Worm (Caenorhabditis elegans) whole organism, midembryonic: ENCODE data around the gene C50F4.4.

Source experiments
- T22C8.4 ChIP-seq: fragments of 200-800 bp; sonication (Bioruptor generic); IDR thresholded peaks from 2 replicates; pipeline ENCODE4 v1.3.6; 2022; ENCODE audit warnings: missing genetic modification characterization, missing compliant biosample characterization
- cog-1 ChIP-seq: sonication (generic microtip); optimal IDR thresholded peaks from 2 replicates; lab custom pipeline; 2016; ENCODE audit warnings: missing genetic modification characterization, missing compliant biosample characterization
- flt-1 ChIP-seq: fragments of 200-800 bp; sonication (Bioruptor generic); IDR thresholded peaks from 2 replicates; pipeline ENCODE4 v1.3.6; 2022; ENCODE audit warnings: missing genetic modification characterization, missing compliant biosample characterization
- klf-2 ChIP-seq: fragments of 200-800 bp; sonication (Bioruptor generic); conservative IDR thresholded peaks from 2 replicates; pipeline ENCODE4 v1.3.6; 2022; ENCODE audit warnings: missing genetic modification reagents, missing genetic modification characterization, missing compliant biosample characterization
- med-1 ChIP-seq: sonication (generic microtip); optimal IDR thresholded peaks from 2 replicates; lab custom pipeline; 2017; ENCODE audit warnings: missing genetic modification characterization, mild to moderate bottlenecking, missing compliant biosample characterization, antibody characterized with exemption, missing genetic modification reagents; ENCODE audit not compliant: insufficient read depth
- ztf-23 ChIP-seq: fragments of 200-800 bp; sonication (Bioruptor generic); IDR thresholded peaks from 2 replicates; pipeline ENCODE4 v1.3.6; 2022; ENCODE audit warnings: missing genetic modification reagents, missing genetic modification characterization, missing compliant biosample characterization
- ztf-29 ChIP-seq: fragments of 200-800 bp; sonication (Bioruptor generic); IDR thresholded peaks from 2 replicates; pipeline ENCODE4 v1.3.6; 2022; ENCODE audit warnings: missing genetic modification reagents, missing genetic modification characterization, missing compliant biosample characterization

DNA sequence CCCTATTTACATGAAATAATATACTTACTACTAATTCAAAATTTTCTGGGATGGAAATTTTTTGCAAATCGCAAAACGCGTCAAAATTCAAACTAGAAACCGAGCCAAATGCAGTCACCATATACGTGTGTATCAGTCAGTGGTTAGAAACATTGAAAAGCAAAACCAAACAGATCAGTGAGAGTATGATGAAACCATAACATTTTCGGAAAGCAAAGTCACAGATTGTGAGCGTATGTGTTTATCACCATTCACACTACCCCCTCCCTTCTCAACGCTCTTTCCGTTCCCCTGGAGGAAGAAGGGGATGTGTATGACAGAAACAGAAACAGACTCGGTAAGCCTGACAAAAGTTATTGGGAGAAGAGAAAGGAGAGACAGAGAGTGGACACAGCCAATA lies 35.1 kb downstream of the C50F4.4 start:
- TF ChIP-seq cog-1 (tag; lab: Kevin White, UChicago) (no peak), ztf-23 (GFP tag; lab: Robert Waterston, UW) (no peak), ztf-29 (GFP tag; lab: Robert Waterston, UW) (no peak), med-1 (GFP tag; lab: Kevin White, UChicago) (no peak), flt-1 (GFP tag; lab: Robert Waterston, UW) (no peak), T22C8.4 (no peak), klf-2 (GFP tag; lab: Robert Waterston, UW) (no peak)
